Worm (Caenorhabditis elegans) whole organism, L4 larva: ENCODE data around the gene T24C4.10.

Experiments
- F26F4.8 ChIP-seq: fragments of 200-800 bp; sonication (Bioruptor generic); conservative IDR thresholded peaks from 2 replicates; pipeline ENCODE4 v1.3.6; 2022; ENCODE audit warnings: missing genetic modification characterization, missing compliant biosample characterization
- F37D6.2 ChIP-seq: sonication (generic microtip); optimal IDR thresholded peaks from 2 replicates; lab custom pipeline; 2016; ENCODE audit warnings: mild to moderate bottlenecking, missing genetic modification characterization, missing compliant biosample characterization
- T26A8.4 ChIP-seq: fragments of 200-800 bp; sonication (Bioruptor generic); IDR thresholded peaks from 2 replicates; pipeline ENCODE4 v1.3.6; 2022; ENCODE audit warnings: missing genetic modification characterization, missing compliant biosample characterization
- Y105C5A.15 ChIP-seq: fragments of 200-800 bp; sonication (Bioruptor generic); IDR thresholded peaks from 2 replicates; pipeline ENCODE4 v1.3.6; 2022; ENCODE audit warnings: missing genetic modification characterization, missing compliant biosample characterization
- ZK337.2 ChIP-seq: fragments of 200-800 bp; sonication (Bioruptor generic); IDR thresholded peaks from 2 replicates; pipeline ENCODE4 v1.3.6; 2022; ENCODE audit warnings: missing genetic modification reagents, missing genetic modification characterization, missing compliant biosample characterization
- ZK546.5 ChIP-seq, 2 experiments: sonication (generic microtip); optimal IDR thresholded peaks; 2 replicates each; lab custom pipeline; 2017; ENCODE audit warnings: missing biosample characterization in 2 of 2, missing genetic modification characterization in 2 of 2
- aha-1 ChIP-seq: fragments of 150-350 bp; peaks from one replicate; lab custom pipeline; 2014; ENCODE audit warnings: missing biosample characterization, missing genetic modification characterization
- ceh-20 ChIP-seq: fragments of 200-800 bp; sonication (Bioruptor generic); IDR thresholded peaks from 2 replicates; pipeline ENCODE4 v1.3.6; 2022; ENCODE audit warnings: missing genetic modification reagents, missing genetic modification characterization, missing compliant biosample characterization
- ceh-62 ChIP-seq: sonication (generic microtip); optimal IDR thresholded peaks from 2 replicates; lab custom pipeline; 2017; ENCODE audit warnings: missing biosample characterization, missing genetic modification characterization
- daf-12 ChIP-seq: fragments of 150-350 bp; optimal IDR thresholded peaks from 2 replicates; lab custom pipeline; 2014; ENCODE audit warnings: missing biosample characterization, missing genetic modification reagents, missing genetic modification characterization
- daf-16 ChIP-seq, 3 experiments: sonication (generic microtip); optimal IDR thresholded peaks; 2 replicates each; lab custom pipeline; 2016 to 2017; ENCODE audit warnings: missing genetic modification characterization in 3 of 3, missing genetic modification reagents in 3 of 3, mild to moderate bottlenecking in 2 of 3, missing compliant biosample characterization in 2 of 3, missing biosample characterization in 1 of 3, moderate library complexity in 1 of 3
- daf-8 ChIP-seq: fragments of 200-800 bp; sonication (Bioruptor generic); IDR thresholded peaks from 2 replicates; pipeline ENCODE4 v1.3.6; 2022; ENCODE audit warnings: missing genetic modification characterization, missing compliant biosample characterization
- dmd-9 ChIP-seq: fragments of 200-800 bp; sonication (Bioruptor generic); IDR thresholded peaks from 2 replicates; pipeline ENCODE4 v1.3.6; 2022; ENCODE audit warnings: missing genetic modification reagents, missing genetic modification characterization, missing compliant biosample characterization
- dve-1 ChIP-seq: sonication (generic microtip); optimal IDR thresholded peaks from 2 replicates; lab custom pipeline; 2017; ENCODE audit warnings: antibody characterized with exemption, mild to moderate bottlenecking, missing genetic modification characterization, missing compliant biosample characterization; ENCODE audit not compliant: insufficient read depth
- fkh-10 ChIP-seq: fragments of 150-350 bp; optimal IDR thresholded peaks from 2 replicates; lab custom pipeline; 2014; ENCODE audit warnings: missing biosample characterization, missing genetic modification reagents, missing genetic modification characterization
- hif-1 ChIP-seq, 2 experiments: sonication (generic microtip); optimal IDR thresholded peaks; 2 replicates each; lab custom pipeline; 2016 to 2017; ENCODE audit warnings: missing compliant biosample characterization in 2 of 2, missing genetic modification characterization in 2 of 2, missing genetic modification reagents in 2 of 2, missing genotype in 2 of 2, mild to moderate bottlenecking in 1 of 2
- hlh-30 ChIP-seq: sonication (generic microtip); optimal IDR thresholded peaks from 2 replicates; lab custom pipeline; 2017; ENCODE audit warnings: antibody characterized with exemption, mild to moderate bottlenecking, missing genetic modification characterization, missing compliant biosample characterization; ENCODE audit not compliant: insufficient read depth
- jun-1 ChIP-seq: fragments of 150-350 bp; optimal IDR thresholded peaks from 2 replicates; lab custom pipeline; 2014; ENCODE audit warnings: missing biosample characterization, missing genetic modification reagents, missing genetic modification characterization
- lin-13 ChIP-seq: fragments of 150-350 bp; optimal IDR thresholded peaks from 2 replicates; lab custom pipeline; 2014; ENCODE audit warnings: missing biosample characterization, missing genetic modification reagents, missing genetic modification characterization
- lin-38 ChIP-seq: fragments of 200-800 bp; sonication (Bioruptor generic); IDR thresholded peaks from 2 replicates; pipeline ENCODE4 v1.3.6; 2022; ENCODE audit warnings: missing genetic modification reagents, missing genetic modification characterization, missing compliant biosample characterization
- lin-39 ChIP-seq: fragments of 150-350 bp; optimal IDR thresholded peaks from 2 replicates; lab custom pipeline; 2014; ENCODE audit warnings: missing biosample characterization, missing genetic modification reagents, missing genetic modification characterization
- mes-2 ChIP-seq: sonication (generic microtip); optimal IDR thresholded peaks from 2 replicates; lab custom pipeline; 2016; ENCODE audit warnings: missing genotype, mild to moderate bottlenecking, missing genetic modification characterization, missing compliant biosample characterization; ENCODE audit not compliant: poor library complexity, severe bottlenecking
- mxl-3 ChIP-seq: fragments of 200-800 bp; sonication (Bioruptor generic); optimal IDR thresholded peaks from 2 replicates; lab custom pipeline; 2018; ENCODE audit warnings: mild to moderate bottlenecking, missing genetic modification characterization, missing compliant biosample characterization
- nhr-25 ChIP-seq: sonication (generic microtip); optimal IDR thresholded peaks from 2 replicates; lab custom pipeline; 2017; ENCODE audit warnings: missing genetic modification characterization, mild to moderate bottlenecking, missing compliant biosample characterization, antibody characterized with exemption, moderate library complexity, borderline replicate concordance; ENCODE audit not compliant: insufficient read depth
- nhr-77 ChIP-seq: fragments of 150-350 bp; optimal IDR thresholded peaks from 2 replicates; lab custom pipeline; 2014; ENCODE audit warnings: missing biosample characterization, missing genetic modification characterization
- pha-4 ChIP-seq, 2 experiments: fragments of 150-350 bp in 1 of 2; fragments of 200-800 bp in 1 of 2; sonication (Bioruptor generic) in 1 of 2; IDR thresholded peaks in 1 of 2; optimal IDR thresholded peaks in 1 of 2; 2 replicates each; pipeline versions ENCODE4 v1.3.6 to Lab custom; 2014 to 2022; ENCODE audit warnings: missing genetic modification characterization in 2 of 2, missing genetic modification reagents in 2 of 2, missing biosample characterization in 1 of 2, missing compliant biosample characterization in 1 of 2
- saeg-2 ChIP-seq: fragments of 200-800 bp; sonication (Bioruptor generic); IDR thresholded peaks from 2 replicates; pipeline ENCODE4 v1.3.6; 2022; ENCODE audit warnings: missing genetic modification reagents, missing genetic modification characterization, missing compliant biosample characterization
- set-16 ChIP-seq: fragments of 200-800 bp; sonication (Bioruptor generic); IDR thresholded peaks from 2 replicates; pipeline ENCODE4 v1.3.6; 2022; ENCODE audit warnings: missing genetic modification reagents, missing genetic modification characterization, missing compliant biosample characterization
- snpc-4 ChIP-seq: fragments of 150-350 bp; optimal IDR thresholded peaks from 2 replicates; lab custom pipeline; 2014; ENCODE audit warnings: missing biosample characterization, missing genetic modification characterization
- tra-1 ChIP-seq: fragments of 200-800 bp; sonication (Bioruptor generic); IDR thresholded peaks from 2 replicates; pipeline ENCODE4 v1.3.6; 2022; ENCODE audit warnings: missing genetic modification reagents, missing genetic modification characterization, missing compliant biosample characterization
- unc-39 ChIP-seq: sonication (generic microtip); optimal IDR thresholded peaks from 2 replicates; lab custom pipeline; 2017; ENCODE audit warnings: missing biosample characterization, missing genetic modification characterization
- unc-62 ChIP-seq, 3 experiments: fragments of 150-350 bp in 1 of 3; sonication (generic microtip); optimal IDR thresholded peaks in 2 of 3; peaks in 1 of 3; 1 replicate in 1 of 3; 2 replicates in 2 of 3; lab custom pipeline; 2014 to 2017; ENCODE audit warnings: missing biosample characterization in 3 of 3, missing genetic modification characterization in 3 of 3, missing genetic modification reagents in 3 of 3, missing genotype in 1 of 3
- zfp-3 ChIP-seq: fragments of 200-800 bp; sonication (Bioruptor generic); conservative IDR thresholded peaks from 2 replicates; pipeline ENCODE4 v1.3.6; 2022; ENCODE audit warnings: missing genetic modification reagents, missing genetic modification characterization, missing compliant biosample characterization
- ztf-7 ChIP-seq: fragments of 150-350 bp; optimal IDR thresholded peaks from 2 replicates; lab custom pipeline; 2014; ENCODE audit warnings: missing biosample characterization, missing genetic modification characterization

T24C4.10 gene

DNA sequence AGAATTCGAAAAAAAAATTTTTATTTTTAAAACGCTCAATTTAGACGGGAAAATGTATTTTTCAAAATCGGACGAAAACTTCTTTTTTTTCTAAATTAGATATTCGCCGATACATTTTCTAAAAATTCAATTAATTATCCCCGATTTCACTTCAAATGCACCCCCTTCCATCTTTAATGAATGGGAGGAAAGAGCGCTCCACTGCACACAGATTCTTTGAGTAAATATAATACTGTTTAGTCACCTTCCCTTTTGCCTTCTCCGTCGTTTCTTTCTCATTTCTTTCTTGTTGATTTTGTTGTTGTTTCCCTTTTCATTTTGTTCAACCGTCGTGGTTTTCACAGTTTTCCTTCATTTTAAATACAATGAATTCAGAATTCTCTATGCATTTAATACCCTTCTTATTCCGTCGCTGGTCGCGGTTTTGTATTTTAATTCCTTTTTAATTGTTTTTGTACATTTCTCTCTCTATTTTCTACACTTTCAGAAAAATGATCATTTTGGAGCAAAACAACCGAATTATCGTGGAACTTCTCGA lies 29.2 kb downstream of the T24C4.10 start, which contains the start of gene arx-4:
Gene arx-4 (plus strand): TSS at position 488 of the 538 bp plus-strand sequence.
- no peak for TF ChIP-seq ztf-7 (tag; lab: Kevin White, UChicago)
- no peak for TF ChIP-seq ZK337.2 (GFP tag; lab: Robert Waterston, UW)
- TF ChIP-seq daf-16 (GFP tag; optimal IDR thresholded peaks at IDR 0.05; lab: Kevin White, UChicago), result no peak
- TF ChIP-seq daf-16 (tag; optimal IDR thresholded peaks at IDR 0.05; lab: Kevin White, UChicago), result peak; percentile 36
- TF ChIP-seq hif-1 (tag; optimal IDR thresholded peaks at IDR 0.05; lab: Kevin White, UChicago), result no peak
- TF ChIP-seq Y105C5A.15 (GFP tag; lab: Robert Waterston, UW), result no peak
- peak; percentile 89 for TF ChIP-seq aha-1 (tag; lab: Kevin White, UChicago)
- TF ChIP-seq dve-1 (tag; lab: Kevin White, UChicago), result peak; percentile 7
- TF ChIP-seq lin-38 (GFP tag; lab: Robert Waterston, UW), result peak; percentile 50
- TF ChIP-seq nhr-77 (tag; lab: Kevin White, UChicago), result no peak
- no peak for TF ChIP-seq zfp-3 (GFP tag; lab: Robert Waterston, UW)
- no peak for TF ChIP-seq ceh-62 (tag; lab: Kevin White, UChicago)
- TF ChIP-seq F26F4.8 (GFP tag; lab: Robert Waterston, UW), result no peak
- no peak for TF ChIP-seq ceh-20 (GFP tag; lab: Robert Waterston, UW)
- TF ChIP-seq snpc-4 (tag; lab: Kevin White, UChicago), result no peak
- TF ChIP-seq mes-2 (tag; lab: Kevin White, UChicago), result peak; percentile 40
- TF ChIP-seq pha-4 (GFP tag; IDR thresholded peaks at IDR 0.05; lab: Robert Waterston, UW), result no peak
- peak; percentile 34 for TF ChIP-seq pha-4 (tag; optimal IDR thresholded peaks at IDR 0.05; lab: Kevin White, UChicago)
- TF ChIP-seq fkh-10, result no peak

ce11 chrIII:859898-860297 lies 31.1 kb downstream of the T24C4.10 start, which contains the start of gene exos-4.2:
Gene exos-4.2 (plus strand): TSS chrIII:860198.
- no peak for TF ChIP-seq ZK546.5 (tag; optimal IDR thresholded peaks at IDR 0.05; lab: Kevin White, UChicago)
- TF ChIP-seq lin-13 (GFP tag; lab: Kevin White, UChicago), result no peak
- no peak for TF ChIP-seq T26A8.4 (GFP tag; lab: Robert Waterston, UW)
- no peak for TF ChIP-seq daf-8 (GFP tag; lab: Robert Waterston, UW)
- no peak for TF ChIP-seq unc-62 (GFP tag; optimal IDR thresholded peaks at IDR 0.05 in 1 of 2; lab: Kevin White, UChicago)
- TF ChIP-seq unc-62 (tag; optimal IDR thresholded peaks at IDR 0.05; lab: Kevin White, UChicago), result no peak
- TF ChIP-seq nhr-77 (tag; lab: Kevin White, UChicago), result no peak
- TF ChIP-seq dmd-9, result no peak
- no peak for TF ChIP-seq nhr-25
- no peak for TF ChIP-seq jun-1 (tag; lab: Kevin White, UChicago)
- no peak for TF ChIP-seq lin-39
- no peak for TF ChIP-seq mes-2 (tag; lab: Kevin White, UChicago)
- no peak for TF ChIP-seq tra-1 (GFP tag; lab: Robert Waterston, UW)
- no peak for TF ChIP-seq daf-12 (tag; lab: Kevin White, UChicago)
- TF ChIP-seq hlh-30 (tag; lab: Kevin White, UChicago), result no peak
- TF ChIP-seq daf-16 (GFP tag; optimal IDR thresholded peaks at IDR 0.05; lab: Kevin White, UChicago), result no peak
- no peak for TF ChIP-seq daf-16 (tag; optimal IDR thresholded peaks at IDR 0.05; lab: Kevin White, UChicago)
- TF ChIP-seq lin-38 (GFP tag; lab: Robert Waterston, UW), result no peak
- no peak for TF ChIP-seq saeg-2 (GFP tag; lab: Robert Waterston, UW)

DNA sequence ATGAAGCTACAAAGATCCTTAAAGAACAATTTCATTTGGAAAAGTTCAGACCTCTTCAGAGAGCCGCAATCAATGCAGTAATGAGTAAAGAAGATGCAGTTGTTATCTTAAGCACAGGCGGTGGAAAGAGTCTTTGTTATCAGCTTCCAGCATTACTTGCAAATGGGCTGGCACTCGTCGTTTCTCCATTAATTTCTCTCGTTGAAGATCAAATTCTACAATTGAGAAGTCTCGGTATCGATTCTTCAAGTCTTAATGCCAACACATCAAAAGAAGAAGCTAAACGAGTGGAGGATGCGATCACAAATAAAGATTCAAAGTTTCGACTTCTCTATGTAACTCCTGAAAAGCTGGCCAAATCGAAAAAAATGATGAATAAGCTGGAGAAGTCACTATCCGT lies 34.1 kb downstream of the T24C4.10 start:
- TF ChIP-seq unc-39 (no peak), set-16 (GFP tag; lab: Robert Waterston, UW) (no peak), pha-4 (GFP tag; IDR thresholded peaks at IDR 0.05; lab: Robert Waterston, UW) (no peak), pha-4 (tag; optimal IDR thresholded peaks at IDR 0.05; lab: Kevin White, UChicago) (no peak), F37D6.2 (tag; lab: Kevin White, UChicago) (no peak), hif-1 (tag; optimal IDR thresholded peaks at IDR 0.05; lab: Kevin White, UChicago) (no peak), aha-1 (tag; lab: Kevin White, UChicago) (peak; percentile 90), mxl-3 (GFP tag; lab: Kevin White, UChicago) (no peak), snpc-4 (tag; lab: Kevin White, UChicago) (no peak)
